Worm (Caenorhabditis elegans) whole organism, L3 larva: ENCODE results near the gene F54H12.8.

Experiments used
- aly-2 ChIP-seq: fragments of 150-350 bp; optimal IDR thresholded peaks from 2 replicates; lab custom pipeline; 2014; ENCODE audit warnings: missing biosample characterization, missing genetic modification characterization
- ceh-82 ChIP-seq: fragments of 150-350 bp; optimal IDR thresholded peaks from 2 replicates; lab custom pipeline; 2014; ENCODE audit warnings: missing biosample characterization, missing genetic modification characterization
- egl-27 ChIP-seq: sonication (generic microtip); optimal IDR thresholded peaks from 4 replicates; lab custom pipeline; 2017; ENCODE audit warnings: missing biosample characterization, missing genetic modification reagents, missing genetic modification characterization
- elt-3 ChIP-seq, 3 experiments: fragments of 150-350 bp in 1 of 3; sonication (generic microtip) in 2 of 3; optimal IDR thresholded peaks; 2 replicates in 2 of 3; 4 replicates in 1 of 3; lab custom pipeline; 2014 to 2017; ENCODE audit warnings: missing biosample characterization in 3 of 3, missing genetic modification characterization in 3 of 3
- fkh-10 ChIP-seq: sonication (generic microtip); optimal IDR thresholded peaks from 2 replicates; lab custom pipeline; 2017; ENCODE audit warnings: missing biosample characterization, missing genetic modification reagents, missing genetic modification characterization
- lin-15B ChIP-seq: fragments of 150-350 bp; optimal IDR thresholded peaks from 2 replicates; lab custom pipeline; 2014; ENCODE audit warnings: missing biosample characterization, missing genetic modification characterization
- lin-39 ChIP-seq: fragments of 150-350 bp; optimal IDR thresholded peaks from 2 replicates; lab custom pipeline; 2018; ENCODE audit warnings: missing biosample characterization, missing genetic modification reagents, missing genetic modification characterization
- mdl-1 ChIP-seq: fragments of 150-350 bp; optimal IDR thresholded peaks from 2 replicates; lab custom pipeline; 2014; ENCODE audit warnings: missing biosample characterization, missing genetic modification characterization
- nhr-11 ChIP-seq: fragments of 150-350 bp; optimal IDR thresholded peaks from 2 replicates; lab custom pipeline; 2014; ENCODE audit warnings: missing biosample characterization, missing genetic modification characterization
- tbx-2 ChIP-seq: sonication (generic microtip); optimal IDR thresholded peaks from 2 replicates; lab custom pipeline; 2016; ENCODE audit warnings: mild to moderate bottlenecking, missing genetic modification characterization, missing compliant biosample characterization
- unc-39 ChIP-seq: sonication (generic microtip); optimal IDR thresholded peaks from 4 replicates; lab custom pipeline; 2017; ENCODE audit warnings: missing biosample characterization, missing genetic modification characterization

- TF ChIP-seq aly-2 (tag; lab: Kevin White, UChicago) (no peak), ceh-82 (tag; lab: Kevin White, UChicago) (no peak), mdl-1 (tag; lab: Kevin White, UChicago) (no peak), nhr-11 (no peak), egl-27 (tag; lab: Kevin White, UChicago) (no peak), lin-15B (tag; lab: Kevin White, UChicago) (no peak), tbx-2 (tag; lab: Kevin White, UChicago) (no peak), unc-39 (no peak), lin-39 (no peak), elt-3 (tag; optimal IDR thresholded peaks at IDR 0.05; lab: Kevin White, UChicago) (no peak), fkh-10 (no peak)
These were observed 32.5 kb upstream of the F54H12.8 start for ce11 chrIII:8001557-8001956.
